Fruit fly (Drosophila melanogaster): ENCODE results near the gene CG6689.

- no peak for TF ChIP-seq Crg-1 (GFP tag; optimal IDR thresholded peaks at IDR 0.05)
- TF ChIP-seq CG1620 (GFP tag; optimal IDR thresholded peaks at IDR 0.05): no peak
- TF ChIP-seq cnc (optimal IDR thresholded peaks at IDR 0.05): no peak
- no peak for TF ChIP-seq toe (GFP tag; optimal IDR thresholded peaks at IDR 0.05)
- no peak for TF ChIP-seq Clk (GFP tag; optimal IDR thresholded peaks at IDR 0.05)
- peak; percentile 50 for TF ChIP-seq CG7101 (tag; optimal IDR thresholded peaks at IDR 0.05)
- TF ChIP-seq CG7045 (GFP tag; optimal IDR thresholded peaks at IDR 0.05): no peak
Observed at dm6 chr3R:11200885-11201421, 18.9 kb downstream of the CG6689 start.
